Worm (Caenorhabditis elegans) whole organism, L1 larva: ENCODE data around the gene tba-7.

Experiments used
- efl-3 ChIP-seq: fragments of 200-800 bp; sonication (Bioruptor generic); optimal IDR thresholded peaks from 2 replicates; lab custom pipeline; 2018; ENCODE audit warnings: mild to moderate bottlenecking, missing genetic modification characterization, missing compliant biosample characterization
- elt-2 ChIP-seq: sonication (generic microtip); optimal IDR thresholded peaks from 2 replicates; lab custom pipeline; 2016; ENCODE audit warnings: missing genetic modification characterization, mild to moderate bottlenecking, inconsistent platforms, missing compliant biosample characterization, missing genetic modification reagents
- elt-3 ChIP-seq, 6 experiments: fragments of 150-350 bp in 1 of 6; sonication (generic microtip); optimal IDR thresholded peaks; 2 replicates each; lab custom pipeline; 2017 to 2018; ENCODE audit warnings: missing biosample characterization in 6 of 6, missing genetic modification characterization in 6 of 6, inconsistent platforms in 1 of 6
- jun-1 ChIP-seq: fragments of 150-350 bp; optimal IDR thresholded peaks from 2 replicates; lab custom pipeline; 2014; ENCODE audit warnings: missing biosample characterization, missing genetic modification reagents, missing genetic modification characterization
- lsy-2 ChIP-seq, 2 experiments: fragments of 150-350 bp; optimal IDR thresholded peaks; 2 replicates each; lab custom pipeline; 2014; ENCODE audit warnings: missing biosample characterization in 2 of 2, missing genetic modification characterization in 2 of 2
- nhr-11 ChIP-seq: fragments of 150-350 bp; optimal IDR thresholded peaks from 2 replicates; lab custom pipeline; 2014; ENCODE audit warnings: missing biosample characterization, missing genetic modification characterization
- nhr-237 ChIP-seq: fragments of 150-350 bp; optimal IDR thresholded peaks from 2 replicates; lab custom pipeline; 2014; ENCODE audit warnings: missing biosample characterization, missing genetic modification characterization
- skn-1 ChIP-seq: fragments of 150-350 bp; optimal IDR thresholded peaks from 2 replicates; lab custom pipeline; 2014; ENCODE audit warnings: missing biosample characterization, missing genetic modification characterization
- snpc-4 ChIP-seq: fragments of 150-350 bp; optimal IDR thresholded peaks from 2 replicates; lab custom pipeline; 2014; ENCODE audit warnings: missing biosample characterization, missing genetic modification characterization

ce11 chrIII:11397499-11397898 lies 25.9 kb upstream of the tba-7 start, which contains the start of gene Y47D3B.3:
- TF ChIP-seq nhr-237 (tag; lab: Kevin White, UChicago) (no peak), elt-2 (tag; lab: Kevin White, UChicago) (no peak), elt-3 (tag; optimal IDR thresholded peaks at IDR 0.05; lab: Kevin White, UChicago) (no peak), lsy-2 (tag; optimal IDR thresholded peaks at IDR 0.05; lab: Kevin White, UChicago) (no peak), efl-3 (no peak), skn-1 (tag; lab: Kevin White, UChicago) (no peak), nhr-11 (tag; lab: Kevin White, UChicago) (no peak), snpc-4 (no peak), jun-1 (tag; lab: Kevin White, UChicago) (no peak)
